Fruit fly (Drosophila melanogaster) Kc167 (cell line): ENCODE measurements around the gene ck.

Experiments
- Sin3A ChIP-seq: fragments of >200 bp; optimal IDR thresholded peaks from 2 replicates; lab custom pipeline; 2018; ENCODE audit warnings: missing external identifiers
- h ChIP-seq: fragments of >200 bp; optimal IDR thresholded peaks from 3 replicates; lab custom pipeline; 2018; ENCODE audit warnings: missing external identifiers
- insv ChIP-seq: fragments of >200 bp; optimal IDR thresholded peaks from 3 replicates; lab custom pipeline; 2018; ENCODE audit warnings: missing external identifiers
- ttk ChIP-seq: sonication (Bioruptor generic); optimal IDR thresholded peaks from 2 replicates; lab custom pipeline; 2017; ENCODE audit warnings: missing external identifiers

- TF ChIP-seq h (lab: Kevin White, UChicago) (no peak), Sin3A (no peak), insv (lab: Kevin White, UChicago) (no peak), ttk (no peak)
Observed at dm6 chr2L:15043718-15044117, 13.9 kb downstream of the ck start.
